Worm (Caenorhabditis elegans) whole organism, young adult: ENCODE results near the gene C56G2.22.

Source experiments
- efl-1 ChIP-seq: fragments of 150-350 bp; optimal IDR thresholded peaks from 2 replicates; lab custom pipeline; 2014; ENCODE audit warnings: missing biosample characterization, missing genetic modification reagents, missing genetic modification characterization
- mel-28 ChIP-seq: sonication (generic microtip); optimal IDR thresholded peaks from 2 replicates; lab custom pipeline; 2016; ENCODE audit warnings: borderline replicate concordance, mild to moderate bottlenecking, missing genetic modification characterization, missing compliant biosample characterization
- mxl-1 ChIP-seq: sonication (generic microtip); optimal IDR thresholded peaks from 2 replicates; lab custom pipeline; 2016; ENCODE audit warnings: missing genetic modification characterization, missing compliant biosample characterization
- nhr-120 ChIP-seq: fragments of 200-800 bp; sonication (Bioruptor generic); IDR thresholded peaks from 2 replicates; pipeline ENCODE4 v1.3.6; 2022; ENCODE audit warnings: missing genetic modification characterization, missing compliant biosample characterization
- nhr-179 ChIP-seq: sonication (generic microtip); optimal IDR thresholded peaks from 2 replicates; lab custom pipeline; 2016; ENCODE audit warnings: mild to moderate bottlenecking, missing genetic modification characterization, missing compliant biosample characterization
- somi-1 ChIP-seq: fragments of 200-800 bp; sonication (Bioruptor generic); optimal IDR thresholded peaks from 2 replicates; lab custom pipeline; 2018; ENCODE audit warnings: mild to moderate bottlenecking, missing genetic modification characterization, missing compliant biosample characterization
- unc-130 ChIP-seq: sonication (generic microtip); optimal IDR thresholded peaks from 2 replicates; lab custom pipeline; 2016; ENCODE audit warnings: missing genetic modification reagents, missing genetic modification characterization, missing compliant biosample characterization

ce11 chrIII:6361560-6361959, 15.3 kb downstream of the C56G2.22 start:
- no peak for TF ChIP-seq mxl-1
- no peak for TF ChIP-seq mel-28 (tag; lab: Kevin White, UChicago)
- no peak for TF ChIP-seq nhr-120 (GFP tag; lab: Robert Waterston, UW)
- TF ChIP-seq unc-130 (GFP tag; lab: Kevin White, UChicago) = no peak
- no peak for TF ChIP-seq somi-1 (GFP tag; lab: Kevin White, UChicago)
- TF ChIP-seq efl-1 (GFP tag; lab: Kevin White, UChicago) = no peak
- TF ChIP-seq nhr-179 (tag; lab: Kevin White, UChicago) = no peak
